Fruit fly (Drosophila melanogaster) whole organism, pupa: ENCODE data around the gene eIF3g1.
A peak's percentile ranks its signal among the peaks of the same experiment; 100 is the strongest.
"Not testable (repeated sequence)": the region's sequence is repeated elsewhere in the genome, so short reads cannot be mapped to it uniquely, and the experiment has no call there.

Experiments used
- CG10348 ChIP-seq: fragments of 200-800 bp; sonication (Bioruptor generic); IDR thresholded peaks from 2 replicates; pipeline ENCODE4 v1.3.6; 2022; ENCODE audit warnings: missing biosample characterization, missing genetic modification characterization
- CG12605 ChIP-seq: fragments of 200-800 bp; sonication (Bioruptor generic); IDR thresholded peaks from 2 replicates; pipeline ENCODE4 v1.3.6; 2022; ENCODE audit warnings: missing biosample characterization, missing genetic modification characterization
- CG13204 ChIP-seq: fragments of 200-800 bp; sonication (Bioruptor generic); optimal IDR thresholded peaks from 2 replicates; lab custom pipeline; 2018; ENCODE audit warnings: missing biosample characterization, mild to moderate bottlenecking, missing genetic modification characterization, moderate library complexity
- CG14655 ChIP-seq: fragments of 200-800 bp; sonication (Bioruptor generic); optimal IDR thresholded peaks from 3 replicates; lab custom pipeline; 2017; ENCODE audit warnings: mild to moderate bottlenecking, missing biosample characterization, missing genetic modification reagents, missing genetic modification characterization
- CG15710 ChIP-seq: fragments of 200-800 bp; sonication (Bioruptor generic); optimal IDR thresholded peaks from 2 replicates; lab custom pipeline; 2018; ENCODE audit warnings: missing biosample characterization, mild to moderate bottlenecking, missing genetic modification characterization, moderate library complexity
- CG17806 ChIP-seq: fragments of 200-800 bp; sonication (Bioruptor generic); optimal IDR thresholded peaks from 2 replicates; lab custom pipeline; 2018; ENCODE audit warnings: missing biosample characterization, mild to moderate bottlenecking, missing genetic modification characterization, moderate library complexity
- CG32121 ChIP-seq: fragments of 200-800 bp; sonication (Bioruptor generic); IDR thresholded peaks from 2 replicates; pipeline ENCODE4 v1.3.6; 2022; ENCODE audit warnings: missing biosample characterization, missing genetic modification characterization
- CG34367 ChIP-seq: fragments of 200-800 bp; sonication (Bioruptor generic); optimal IDR thresholded peaks from 2 replicates; lab custom pipeline; 2018; ENCODE audit warnings: missing biosample characterization, mild to moderate bottlenecking, missing genetic modification characterization
- CG4496 ChIP-seq: fragments of 200-800 bp; sonication (Bioruptor generic); IDR thresholded peaks from 3 replicates; pipeline ENCODE4 v1.3.6; 2022; ENCODE audit warnings: missing biosample characterization, missing genetic modification characterization
- CG8159 ChIP-seq: fragments of 200-800 bp; sonication (Bioruptor generic); optimal IDR thresholded peaks from 3 replicates; lab custom pipeline; 2018; ENCODE audit warnings: missing biosample characterization, mild to moderate bottlenecking, missing genetic modification characterization, moderate library complexity
- CG8301 ChIP-seq: fragments of 200-800 bp; sonication (Bioruptor generic); optimal IDR thresholded peaks from 2 replicates; lab custom pipeline; 2018; ENCODE audit warnings: missing biosample characterization, mild to moderate bottlenecking, missing genetic modification characterization
- CG9948 ChIP-seq: fragments of 200-800 bp; sonication (Bioruptor generic); optimal IDR thresholded peaks from 2 replicates; lab custom pipeline; 2018; ENCODE audit warnings: missing biosample characterization, mild to moderate bottlenecking, missing genetic modification characterization, moderate library complexity
- D1 ChIP-seq: fragments of 200-800 bp; sonication (Bioruptor generic); optimal IDR thresholded peaks from 2 replicates; lab custom pipeline; 2018; ENCODE audit warnings: missing biosample characterization, mild to moderate bottlenecking, missing genetic modification characterization, moderate library complexity
- EcR ChIP-seq: fragments of 200-800 bp; sonication (Bioruptor generic); optimal IDR thresholded peaks from 3 replicates; lab custom pipeline; 2019; ENCODE audit warnings: missing biosample characterization, missing genetic modification characterization, mild to moderate bottlenecking, moderate library complexity, missing genetic modification reagents
- Ets98B ChIP-seq: fragments of 200-800 bp; sonication (Bioruptor generic); IDR thresholded peaks from 2 replicates; pipeline ENCODE4 v1.3.6; 2022; ENCODE audit warnings: missing biosample characterization, missing genetic modification characterization
- Pif1A ChIP-seq: fragments of 200-800 bp; sonication (Bioruptor generic); optimal IDR thresholded peaks from 3 replicates; lab custom pipeline; 2016; ENCODE audit warnings: missing biosample characterization, missing genetic modification characterization
- Pif1B ChIP-seq: fragments of 200-800 bp; sonication (Bioruptor generic); optimal IDR thresholded peaks from 3 replicates; lab custom pipeline; 2016; ENCODE audit warnings: missing biosample characterization, missing genetic modification characterization
- Snoo ChIP-seq: fragments of 200-800 bp; sonication (Bioruptor generic); optimal IDR thresholded peaks from 3 replicates; lab custom pipeline; 2017; ENCODE audit warnings: missing biosample characterization, mild to moderate bottlenecking, missing genetic modification characterization, inconsistent platforms
- fd96Ca ChIP-seq: fragments of 200-800 bp; sonication (Bioruptor generic); IDR thresholded peaks from 3 replicates; pipeline ENCODE4 v1.3.6; 2022; ENCODE audit warnings: missing biosample characterization, missing genetic modification characterization
- gl ChIP-seq: fragments of 200-800 bp; sonication (Bioruptor generic); optimal IDR thresholded peaks from 2 replicates; lab custom pipeline; 2018; ENCODE audit warnings: missing biosample characterization, mild to moderate bottlenecking, missing genetic modification characterization
- rn ChIP-seq: fragments of 200-800 bp; sonication (Bioruptor generic); IDR thresholded peaks from 2 replicates; pipeline ENCODE4 v1.3.6; 2022; ENCODE audit warnings: missing biosample characterization, missing genetic modification characterization

eIF3g1 gene

DNA sequence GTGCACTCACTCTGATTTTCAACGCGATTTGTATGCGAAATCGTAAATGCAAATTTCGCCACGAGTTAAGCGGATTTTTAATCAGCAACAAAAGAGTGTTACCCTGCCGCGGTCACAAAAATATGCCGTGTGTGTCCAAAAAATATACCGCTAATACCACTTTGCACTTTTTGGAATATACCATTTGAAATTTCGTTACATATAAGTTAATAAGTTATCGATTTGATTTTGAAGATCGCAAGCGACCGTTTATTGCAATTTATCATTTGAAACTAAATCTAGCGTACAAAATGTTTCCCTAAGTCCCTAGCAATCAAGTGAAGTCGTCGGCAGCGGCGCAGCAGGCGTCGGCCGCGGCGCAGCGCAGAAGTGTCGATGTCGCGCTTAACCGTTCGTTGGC is at the start of gene eIF3g1:
Gene eIF3g1 (minus strand): TSS at position 101 of the 400 bp plus-strand sequence.
- TF ChIP-seq Pif1A (GFP tag; lab: Kevin White, UChicago); rn (GFP tag; lab: Robert Waterston, UW); EcR (GFP tag; lab: Kevin White, UChicago): not testable (repeated sequence)
- TF ChIP-seq, all 21 proteins: peak for 0; not testable (repeated sequence) for 21

DNA sequence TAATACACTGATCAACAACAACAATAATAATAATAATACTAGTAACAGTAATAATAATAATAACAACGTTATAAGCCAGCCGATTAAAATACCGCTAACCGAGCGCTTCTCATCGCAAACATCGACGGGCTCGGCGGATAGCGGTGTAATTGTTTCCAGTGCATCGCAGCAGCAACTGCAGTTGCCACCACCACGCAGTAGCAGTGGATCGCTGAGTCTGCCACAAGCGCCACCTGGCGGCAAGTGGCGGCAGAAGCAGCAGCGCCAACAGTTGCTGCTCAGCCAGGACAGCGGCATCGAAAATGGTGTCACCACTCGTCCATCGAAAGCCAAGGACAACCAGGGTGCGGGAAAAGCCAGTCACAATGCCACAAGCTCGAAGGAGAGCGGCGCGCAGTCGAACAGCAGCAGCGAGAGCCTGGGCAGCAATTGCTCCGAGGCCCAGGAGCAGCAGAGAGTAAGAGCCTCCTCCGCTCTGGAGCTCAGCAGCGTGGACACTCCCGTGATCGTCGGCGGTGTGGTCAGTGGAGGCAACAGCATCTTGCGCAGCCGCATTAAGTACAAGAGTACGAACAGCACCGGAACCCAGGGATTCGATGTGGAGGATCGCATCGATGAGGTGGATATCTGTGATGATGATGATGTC is 49.4 kb upstream of the eIF3g1 start:
- TF ChIP-seq CG17806 (tag; lab: Kevin White, UChicago) (peak; percentile 21), CG8301 (tag; lab: Kevin White, UChicago) (peak; percentile 35), Pif1A (GFP tag; lab: Kevin White, UChicago) (no peak), D1 (tag; lab: Kevin White, UChicago) (no peak), Snoo (peak; percentile 16), CG8159 (no peak), CG14655 (peak; percentile 54), CG12605 (GFP tag; lab: Robert Waterston, UW) (0 out of 2 replicates have a peak, but pooled peaks have one; percentile 22), fd96Ca (GFP tag; lab: Robert Waterston, UW) (peak; percentile 49; the same call in 1 of the 3 replicates), gl (no peak), CG9948 (tag; lab: Kevin White, UChicago) (peak; percentile 16), Ets98B (GFP tag; lab: Robert Waterston, UW) (peak; percentile 48), rn (GFP tag; lab: Robert Waterston, UW) (0 out of 2 replicates have a peak, but pooled peaks have one; percentile 8), CG4496 (GFP tag; lab: Robert Waterston, UW) (0 out of 3 replicates have a peak, but pooled peaks have one; percentile 54), CG13204 (GFP tag; lab: Kevin White, UChicago) (peak; percentile 16), Pif1B (GFP tag; lab: Kevin White, UChicago) (peak; percentile 13), CG15710 (tag; lab: Kevin White, UChicago) (no peak), EcR (GFP tag; lab: Kevin White, UChicago) (no peak), CG34367 (tag; lab: Kevin White, UChicago) (no peak), CG10348 (no peak), CG32121 (GFP tag; lab: Robert Waterston, UW) (no peak)

DNA sequence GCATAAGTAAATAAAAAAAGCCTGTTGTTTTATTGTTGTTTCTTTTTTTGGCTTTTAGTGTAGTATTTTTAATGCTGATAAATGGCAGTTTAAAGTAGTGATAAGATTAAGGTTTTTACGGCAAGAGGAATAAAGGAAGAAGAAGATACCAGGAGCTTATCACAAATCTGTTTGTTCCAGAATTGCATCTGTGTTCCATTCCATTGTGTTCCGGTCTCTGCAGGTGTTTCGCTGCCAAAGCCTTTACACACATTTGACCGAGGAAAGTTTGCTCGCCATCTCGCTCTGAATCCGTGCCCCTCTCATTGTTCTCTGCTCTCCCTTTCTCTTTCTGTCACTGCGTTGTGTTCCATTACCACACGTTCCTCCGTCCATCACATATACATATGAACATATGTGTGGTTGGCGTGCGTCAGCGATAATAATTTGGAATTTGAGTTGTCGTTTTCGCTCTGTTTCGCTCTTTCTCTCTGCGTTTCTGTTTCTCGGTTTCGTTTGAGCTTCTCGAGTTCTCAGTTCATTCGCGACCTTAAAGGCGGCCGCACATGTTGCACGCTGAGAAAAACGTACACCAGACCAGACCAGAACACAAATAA is 48.2 kb upstream of the eIF3g1 start:
- TF ChIP-seq gl (peak; percentile 6), Pif1B (GFP tag; lab: Kevin White, UChicago) (peak; percentile 8), Ets98B (GFP tag; lab: Robert Waterston, UW) (peak; percentile 15; the same call in 1 of the 2 replicates), fd96Ca (GFP tag; lab: Robert Waterston, UW) (peak; percentile 30; the same call in 1 of the 3 replicates), Snoo (no peak), CG34367 (tag; lab: Kevin White, UChicago) (peak; percentile 0), CG8301 (tag; lab: Kevin White, UChicago) (peak; percentile 12), CG4496 (GFP tag; lab: Robert Waterston, UW) (0 out of 3 replicates have a peak, but pooled peaks have one; percentile 8), CG14655 (peak; percentile 16), CG15710 (tag; lab: Kevin White, UChicago) (no peak), CG12605 (GFP tag; lab: Robert Waterston, UW) (peak; percentile 54; the same call in 1 of the 2 replicates), CG13204 (GFP tag; lab: Kevin White, UChicago) (peak; percentile 28), EcR (GFP tag; lab: Kevin White, UChicago) (peak; percentile 65), CG32121 (GFP tag; lab: Robert Waterston, UW) (no peak)

DNA sequence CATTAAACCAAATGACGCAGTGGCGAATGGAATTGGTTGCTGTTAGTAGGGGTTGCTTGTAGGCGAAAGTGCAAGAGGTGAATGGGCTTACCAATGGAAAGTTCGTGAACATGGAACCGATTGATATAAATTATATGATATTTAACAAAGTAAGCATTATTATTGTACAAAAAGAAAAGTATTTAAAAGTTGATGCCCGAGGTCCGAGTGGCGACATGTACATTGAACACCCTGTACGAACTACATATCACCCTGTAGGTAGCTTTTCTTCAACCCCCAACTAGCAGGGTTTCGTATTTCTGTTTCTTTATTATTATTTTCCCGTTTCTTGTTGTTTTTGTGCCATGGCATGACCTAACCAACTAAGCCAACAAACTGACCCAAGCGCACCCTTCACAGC is 47.1 kb upstream of the eIF3g1 start:
- no peak for TF ChIP-seq D1 (tag; lab: Kevin White, UChicago)
- TF ChIP-seq EcR (GFP tag; lab: Kevin White, UChicago) = no peak
- TF ChIP-seq Ets98B (GFP tag; lab: Robert Waterston, UW) = no peak
- TF ChIP-seq CG10348 = no peak
- TF ChIP-seq CG12605 (GFP tag; lab: Robert Waterston, UW) = no peak
- TF ChIP-seq, all 21 proteins: peak for 0

DNA sequence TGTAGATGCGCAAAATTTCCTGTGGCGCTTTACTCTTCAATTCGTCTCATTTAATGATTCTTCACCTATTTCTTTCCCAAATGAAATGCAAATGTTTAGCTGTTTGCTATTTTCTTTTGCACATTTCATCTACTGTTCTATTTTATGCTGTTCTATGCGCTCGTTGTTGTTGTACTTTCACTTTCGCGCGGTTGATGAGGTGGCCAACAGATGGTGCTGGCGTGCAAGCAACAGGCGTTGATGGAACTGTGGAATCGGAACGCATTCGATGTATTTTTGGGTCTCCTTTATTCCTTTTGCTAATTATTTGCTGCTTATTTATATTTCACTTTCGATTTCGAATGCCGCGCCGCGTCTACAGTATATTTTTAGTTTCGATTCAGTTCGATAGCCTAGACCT is 45.9 kb upstream of the eIF3g1 start:
- TF ChIP-seq CG34367 (tag; lab: Kevin White, UChicago) (no peak), CG13204 (GFP tag; lab: Kevin White, UChicago) (no peak), gl (no peak), Ets98B (GFP tag; lab: Robert Waterston, UW) (no peak), CG8159 (no peak), fd96Ca (GFP tag; lab: Robert Waterston, UW) (no peak), rn (GFP tag; lab: Robert Waterston, UW) (no peak), CG32121 (GFP tag; lab: Robert Waterston, UW) (no peak), CG14655 (no peak), Snoo (no peak), CG10348 (no peak), Pif1B (GFP tag; lab: Kevin White, UChicago) (no peak), Pif1A (GFP tag; lab: Kevin White, UChicago) (no peak), D1 (tag; lab: Kevin White, UChicago) (no peak), CG4496 (GFP tag; lab: Robert Waterston, UW) (no peak), CG17806 (tag; lab: Kevin White, UChicago) (no peak), CG8301 (tag; lab: Kevin White, UChicago) (no peak)
